Worm (Caenorhabditis elegans) whole organism, early embryonic: ENCODE data around the gene T05A8.1.

ENCODE experiments used
- ama-1 ChIP-seq: fragments of 150-350 bp; optimal IDR thresholded peaks from 2 replicates; lab custom pipeline; 2014
- ceh-36 ChIP-seq: sonication (generic microtip); optimal IDR thresholded peaks from 2 replicates; lab custom pipeline; 2016; ENCODE audit warnings: missing genetic modification characterization, inconsistent platforms, missing compliant biosample characterization
- hmg-4 ChIP-seq: fragments of 200-800 bp; sonication (Bioruptor generic); optimal IDR thresholded peaks from 2 replicates; lab custom pipeline; 2018; ENCODE audit warnings: mild to moderate bottlenecking, missing genetic modification characterization, missing compliant biosample characterization
- scrt-1 ChIP-seq: fragments of 200-800 bp; sonication (Bioruptor generic); IDR thresholded peaks from 2 replicates; pipeline ENCODE4 v1.3.6; 2022; ENCODE audit warnings: missing genetic modification characterization, missing compliant biosample characterization

DNA sequence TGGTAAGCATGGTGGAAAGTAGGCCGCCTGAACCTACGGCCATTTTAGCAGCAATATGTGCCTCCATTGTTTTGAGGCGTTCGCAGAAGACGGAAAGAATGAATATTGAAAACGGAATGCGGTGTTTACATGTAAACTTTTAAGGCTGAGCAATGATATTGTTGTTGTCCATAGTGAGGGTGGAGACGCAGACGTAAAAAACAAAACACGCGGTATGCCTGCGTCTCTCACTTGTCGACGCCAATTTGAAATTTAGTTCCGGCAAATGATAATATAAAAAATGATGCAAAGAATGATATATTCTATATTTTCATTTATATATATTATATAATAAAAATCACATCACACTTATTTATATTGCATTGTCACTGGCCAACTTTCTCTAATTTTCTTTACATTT is 2.0 kb downstream of the T05A8.1 start, which contains the start of gene Y47G7B.2:
- no peak for TF ChIP-seq ceh-36 (tag; lab: Kevin White, UChicago)
- TF ChIP-seq ama-1 = no peak
- TF ChIP-seq hmg-4 (GFP tag; lab: Kevin White, UChicago) = no peak
- TF ChIP-seq scrt-1 (GFP tag; lab: Robert Waterston, UW) = no peak
